Fruit fly (Drosophila melanogaster) whole organism, embryonic: ENCODE data around the gene Etfb.

ENCODE experiments used
- CG10462 ChIP-seq: fragments of 200-800 bp; sonication (Bioruptor generic); optimal IDR thresholded peaks from 2 replicates; lab custom pipeline; 2016; ENCODE audit warnings: missing biosample characterization, missing genetic modification characterization
- CG12236 ChIP-seq: fragments of 200-800 bp; sonication (Bioruptor generic); optimal IDR thresholded peaks from 2 replicates; lab custom pipeline; 2016; ENCODE audit warnings: missing biosample characterization, missing genetic modification characterization
- CG1529 ChIP-seq: fragments of 200-800 bp; sonication (Bioruptor generic); optimal IDR thresholded peaks from 3 replicates; lab custom pipeline; 2018; ENCODE audit warnings: missing biosample characterization, missing genetic modification characterization
- CG9932 ChIP-seq: fragments of 200-800 bp; sonication (Bioruptor generic); IDR thresholded peaks from 2 replicates; pipeline ENCODE4 v1.3.6; 2022; ENCODE audit warnings: missing biosample characterization, missing genetic modification characterization
- Elba2 ChIP-seq: fragments of 200-800 bp; sonication (Bioruptor generic); optimal IDR thresholded peaks from 3 replicates; lab custom pipeline; 2016; ENCODE audit warnings: missing biosample characterization, missing genetic modification characterization
- Gsc ChIP-seq: fragments of 200-800 bp; sonication (Bioruptor generic); IDR thresholded peaks from 2 replicates; pipeline ENCODE4 v1.3.6; 2022; ENCODE audit warnings: missing biosample characterization, missing genetic modification characterization
- MTF-1 ChIP-seq: fragments of 200-800 bp; sonication (Bioruptor generic); optimal IDR thresholded peaks from 2 replicates; lab custom pipeline; 2018; ENCODE audit warnings: missing biosample characterization, mild to moderate bottlenecking, missing genetic modification characterization, borderline replicate concordance
- Oaz ChIP-seq: fragments of 200-800 bp; sonication (Bioruptor generic); IDR thresholded peaks from 2 replicates; pipeline ENCODE4 v1.3.6; 2022; ENCODE audit warnings: missing biosample characterization, missing genetic modification characterization
- Sox102F ChIP-seq: fragments of 200-800 bp; sonication (Bioruptor generic); optimal IDR thresholded peaks from 2 replicates; lab custom pipeline; 2018; ENCODE audit warnings: missing biosample characterization, mild to moderate bottlenecking, missing genetic modification characterization, moderate library complexity
- dan ChIP-seq: fragments of 200-800 bp; sonication (Bioruptor generic); IDR thresholded peaks from 2 replicates; pipeline ENCODE4 v1.3.6; 2022; ENCODE audit warnings: missing biosample characterization, missing genetic modification characterization
- eyg ChIP-seq: fragments of 200-800 bp; sonication (Bioruptor generic); optimal IDR thresholded peaks from 3 replicates; lab custom pipeline; 2016; ENCODE audit warnings: missing biosample characterization, missing genetic modification characterization
- fu2 ChIP-seq: fragments of 200-800 bp; sonication (Bioruptor generic); optimal IDR thresholded peaks from 2 replicates; lab custom pipeline; 2016; ENCODE audit warnings: missing biosample characterization, missing genetic modification characterization
- mld ChIP-seq: fragments of 200-800 bp; sonication (Bioruptor generic); IDR thresholded peaks from 3 replicates; pipeline ENCODE4 v1.3.6; 2022; ENCODE audit warnings: missing biosample characterization, missing genetic modification characterization; ENCODE audit not compliant: partially characterized antibody
- scrt ChIP-seq: fragments of 200-800 bp; sonication (Bioruptor generic); optimal IDR thresholded peaks from 2 replicates; lab custom pipeline; 2018; ENCODE audit warnings: missing biosample characterization, mild to moderate bottlenecking, missing genetic modification characterization, moderate library complexity

DNA sequence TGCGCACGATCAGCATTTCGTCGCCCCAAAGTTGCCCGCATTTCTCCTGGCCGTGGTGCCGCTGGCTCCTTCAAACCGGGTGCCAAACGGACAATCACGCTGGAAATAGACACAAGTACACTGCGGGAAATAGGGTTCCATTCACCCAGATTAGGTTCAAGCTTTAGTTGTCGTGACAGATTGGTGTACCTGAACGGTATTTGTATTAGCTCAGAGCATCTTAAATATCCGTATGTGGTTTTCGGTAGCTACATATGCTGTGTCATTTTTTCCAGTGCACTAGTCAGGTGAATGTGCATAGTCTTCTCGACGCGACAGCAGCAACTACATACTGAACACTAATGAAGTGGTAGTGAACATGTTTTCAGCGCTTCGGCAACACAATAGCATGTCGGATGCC is 44.4 kb upstream of the Etfb start:
- TF ChIP-seq CG12236 (GFP tag; lab: Kevin White, UChicago) (no peak), scrt (GFP tag; lab: Kevin White, UChicago) (no peak), mld (GFP tag; lab: Robert Waterston, UW) (no peak), CG9932 (GFP tag; lab: Robert Waterston, UW) (no peak), dan (GFP tag; lab: Robert Waterston, UW) (no peak), eyg (GFP tag; lab: Kevin White, UChicago) (no peak), CG1529 (no peak), Gsc (GFP tag; lab: Robert Waterston, UW) (no peak), Sox102F (GFP tag; lab: Kevin White, UChicago) (no peak), fu2 (GFP tag; lab: Kevin White, UChicago) (no peak), Oaz (no peak), MTF-1 (GFP tag; lab: Kevin White, UChicago) (no peak), CG10462 (GFP tag; lab: Kevin White, UChicago) (no peak), Elba2 (GFP tag; lab: Kevin White, UChicago) (no peak)
